Worm (Caenorhabditis elegans) whole organism, L2 larva: ENCODE measurements around the gene F47B8.8.
"Not testable (repeated sequence)": the region's sequence is repeated elsewhere in the genome, so short reads cannot be mapped to it uniquely, and the experiment has no call there.

Experiments used
- Y55F3AM.14 ChIP-seq: fragments of 200-800 bp; sonication (Bioruptor generic); optimal IDR thresholded peaks from 2 replicates; lab custom pipeline; 2018; ENCODE audit warnings: mild to moderate bottlenecking, missing genetic modification characterization, missing compliant biosample characterization
- alr-1 ChIP-seq: fragments of 150-350 bp; optimal IDR thresholded peaks from 2 replicates; lab custom pipeline; 2014; ENCODE audit warnings: missing biosample characterization, missing genetic modification characterization
- egl-27 ChIP-seq: sonication (generic microtip); optimal IDR thresholded peaks from 3 replicates; lab custom pipeline; 2017; ENCODE audit warnings: missing biosample characterization, missing genetic modification reagents, missing genetic modification characterization
- elt-3 ChIP-seq: sonication (generic microtip); optimal IDR thresholded peaks from 2 replicates; lab custom pipeline; 2017; ENCODE audit warnings: missing biosample characterization, missing genetic modification characterization
- fos-1 ChIP-seq: fragments of 150-350 bp; optimal IDR thresholded peaks from 2 replicates; lab custom pipeline; 2014; ENCODE audit warnings: missing biosample characterization, missing genetic modification characterization
- lin-11 ChIP-seq: fragments of 150-350 bp; sonication (generic microtip); optimal IDR thresholded peaks from 2 replicates; lab custom pipeline; 2014; ENCODE audit warnings: missing biosample characterization, missing genetic modification characterization, inconsistent platforms, mixed read lengths
- mab-5 ChIP-seq: fragments of 150-350 bp; optimal IDR thresholded peaks from 2 replicates; lab custom pipeline; 2014; ENCODE audit warnings: missing biosample characterization, missing genetic modification characterization
- nhr-21 ChIP-seq: fragments of 150-350 bp; optimal IDR thresholded peaks from 2 replicates; lab custom pipeline; 2014; ENCODE audit warnings: missing biosample characterization, missing genetic modification characterization
- unc-39 ChIP-seq: fragments of 150-350 bp; optimal IDR thresholded peaks from 2 replicates; lab custom pipeline; 2014; ENCODE audit warnings: missing biosample characterization, missing genetic modification characterization
- unc-55 ChIP-seq: fragments of 150-350 bp; sonication (generic microtip); optimal IDR thresholded peaks from 3 replicates; lab custom pipeline; 2014; ENCODE audit warnings: missing biosample characterization, missing genetic modification reagents, missing genetic modification characterization
- unc-62 ChIP-seq: fragments of 150-350 bp; optimal IDR thresholded peaks from 2 replicates; lab custom pipeline; 2014; ENCODE audit warnings: missing biosample characterization, missing genetic modification reagents, missing genetic modification characterization
- ztf-4 ChIP-seq: fragments of 150-350 bp; optimal IDR thresholded peaks from 2 replicates; lab custom pipeline; 2014; ENCODE audit warnings: missing biosample characterization, missing genetic modification characterization

DNA sequence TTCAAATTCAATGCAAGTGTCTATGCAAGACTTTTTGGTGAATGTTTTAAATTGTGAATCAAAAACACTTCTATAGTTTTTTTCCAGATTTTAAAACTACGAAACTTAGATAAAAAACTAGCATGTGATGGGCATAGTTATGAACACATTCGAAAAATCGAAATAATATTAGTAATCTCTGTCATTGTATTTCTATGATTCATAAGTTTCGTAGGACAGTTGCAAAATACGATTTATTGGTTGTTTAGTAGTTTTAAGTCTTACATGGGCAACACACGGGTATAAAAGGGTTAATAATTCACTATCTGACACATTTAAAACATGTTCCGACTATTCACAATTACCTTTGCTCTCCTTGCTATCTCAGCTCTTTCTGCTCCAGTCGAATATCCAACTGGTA is 23.4 kb upstream of the F47B8.8 start, which contains the start of gene spig-5:
- TF ChIP-seq lin-11 (tag; lab: Kevin White, UChicago); fos-1 (tag; lab: Kevin White, UChicago); nhr-21 (tag; lab: Kevin White, UChicago); ztf-4 (tag; lab: Kevin White, UChicago); unc-39 (tag; lab: Kevin White, UChicago); Y55F3AM.14 (GFP tag; lab: Kevin White, UChicago); unc-62 (GFP tag; lab: Kevin White, UChicago); mab-5; alr-1 (tag; lab: Kevin White, UChicago); egl-27 (tag; lab: Kevin White, UChicago); elt-3 (tag; lab: Kevin White, UChicago); unc-55 (GFP tag; lab: Kevin White, UChicago): not testable (repeated sequence)
